Fruit fly (Drosophila melanogaster): ENCODE measurements around the gene RpS21.

- TF ChIP-seq kay (GFP tag; ENCODE audit: borderline replicate concordance) (no peak), bab1 (GFP tag; optimal IDR thresholded peaks at IDR 0.05) (no peak), CG7101 (tag; optimal IDR thresholded peaks at IDR 0.05) (no peak), Clk (GFP tag; optimal IDR thresholded peaks at IDR 0.05) (no peak), Mnt (GFP tag; optimal IDR thresholded peaks at IDR 0.05) (no peak), CG14711 (tag; optimal IDR thresholded peaks at IDR 0.05) (no peak), tj (GFP tag; optimal IDR thresholded peaks at IDR 0.05) (no peak)
Measured at dm6 chr2L:2855204-2855768, 584 bp upstream of the RpS21 start.

Data from whole organism, adult.